Worm (Caenorhabditis elegans) whole organism, L4 larva: ENCODE measurements around the gene srw-77.

Experiments used
- D1046.2 ChIP-seq: fragments of 200-800 bp; sonication (Bioruptor generic); IDR thresholded peaks from 2 replicates; pipeline ENCODE4 v1.3.6; 2022; ENCODE audit warnings: missing genetic modification characterization, missing compliant biosample characterization
- T26A8.4 ChIP-seq: fragments of 200-800 bp; sonication (Bioruptor generic); IDR thresholded peaks from 2 replicates; pipeline ENCODE4 v1.3.6; 2022; ENCODE audit warnings: missing genetic modification characterization, missing compliant biosample characterization
- arid-1 ChIP-seq: fragments of 200-800 bp; sonication (Bioruptor generic); conservative IDR thresholded peaks from 2 replicates; pipeline ENCODE4 v1.3.6; 2022; ENCODE audit warnings: missing genetic modification reagents, missing genetic modification characterization, missing compliant biosample characterization
- ceh-20 ChIP-seq: fragments of 200-800 bp; sonication (Bioruptor generic); IDR thresholded peaks from 2 replicates; pipeline ENCODE4 v1.3.6; 2022; ENCODE audit warnings: missing genetic modification reagents, missing genetic modification characterization, missing compliant biosample characterization
- daf-12 ChIP-seq: fragments of 150-350 bp; optimal IDR thresholded peaks from 2 replicates; lab custom pipeline; 2014; ENCODE audit warnings: missing biosample characterization, missing genetic modification reagents, missing genetic modification characterization
- daf-16 ChIP-seq, 3 experiments: sonication (generic microtip); optimal IDR thresholded peaks; 2 replicates each; lab custom pipeline; 2016 to 2017; ENCODE audit warnings: missing genetic modification characterization in 3 of 3, missing genetic modification reagents in 3 of 3, mild to moderate bottlenecking in 2 of 3, missing compliant biosample characterization in 2 of 3, missing biosample characterization in 1 of 3, moderate library complexity in 1 of 3
- dmd-6 ChIP-seq: fragments of 200-800 bp; sonication (Bioruptor generic); IDR thresholded peaks from 2 replicates; pipeline ENCODE4 v1.3.6; 2022; ENCODE audit warnings: missing genetic modification reagents, missing genetic modification characterization, missing compliant biosample characterization
- dmd-9 ChIP-seq: fragments of 200-800 bp; sonication (Bioruptor generic); IDR thresholded peaks from 2 replicates; pipeline ENCODE4 v1.3.6; 2022; ENCODE audit warnings: missing genetic modification reagents, missing genetic modification characterization, missing compliant biosample characterization
- dve-1 ChIP-seq: sonication (generic microtip); optimal IDR thresholded peaks from 2 replicates; lab custom pipeline; 2017; ENCODE audit warnings: antibody characterized with exemption, mild to moderate bottlenecking, missing genetic modification characterization, missing compliant biosample characterization; ENCODE audit not compliant: insufficient read depth
- fkh-10 ChIP-seq: fragments of 150-350 bp; optimal IDR thresholded peaks from 2 replicates; lab custom pipeline; 2014; ENCODE audit warnings: missing biosample characterization, missing genetic modification reagents, missing genetic modification characterization
- gei-8 ChIP-seq: fragments of 200-800 bp; sonication (Bioruptor generic); optimal IDR thresholded peaks from 2 replicates; lab custom pipeline; 2018; ENCODE audit warnings: mild to moderate bottlenecking, missing genetic modification characterization, missing compliant biosample characterization
- hlh-11 ChIP-seq: fragments of 200-800 bp; sonication (Bioruptor generic); optimal IDR thresholded peaks from 2 replicates; lab custom pipeline; 2018; ENCODE audit warnings: mild to moderate bottlenecking, missing genetic modification characterization, missing compliant biosample characterization
- hlh-30 ChIP-seq: sonication (generic microtip); optimal IDR thresholded peaks from 2 replicates; lab custom pipeline; 2017; ENCODE audit warnings: antibody characterized with exemption, mild to moderate bottlenecking, missing genetic modification characterization, missing compliant biosample characterization; ENCODE audit not compliant: insufficient read depth
- lim-7 ChIP-seq: fragments of 200-800 bp; sonication (Bioruptor generic); IDR thresholded peaks from 2 replicates; pipeline ENCODE4 v1.3.6; 2022; ENCODE audit warnings: missing genetic modification characterization, missing compliant biosample characterization
- lin-15B ChIP-seq: fragments of 150-350 bp; sonication (generic microtip); optimal IDR thresholded peaks from 3 replicates; lab custom pipeline; 2014; ENCODE audit warnings: missing biosample characterization, missing genetic modification characterization
- lin-29 ChIP-seq: fragments of 200-800 bp; sonication (Bioruptor generic); IDR thresholded peaks from 2 replicates; pipeline ENCODE4 v1.3.6; 2022; ENCODE audit warnings: missing genetic modification reagents, missing genetic modification characterization, missing compliant biosample characterization
- lir-3 ChIP-seq: sonication (generic microtip); optimal IDR thresholded peaks from 2 replicates; lab custom pipeline; 2016; ENCODE audit warnings: mild to moderate bottlenecking, missing genetic modification characterization, missing compliant biosample characterization
- mdl-1 ChIP-seq, 2 experiments: fragments of 150-350 bp in 1 of 2; sonication (generic microtip) in 1 of 2; optimal IDR thresholded peaks; 2 replicates each; lab custom pipeline; 2014 to 2017; ENCODE audit warnings: missing biosample characterization in 2 of 2, missing genetic modification characterization in 2 of 2
- mdt-29 ChIP-seq: fragments of 200-800 bp; sonication (Bioruptor generic); IDR thresholded peaks from 2 replicates; pipeline ENCODE4 v1.3.6; 2022; ENCODE audit warnings: missing genetic modification reagents, missing genetic modification characterization, missing compliant biosample characterization
- nhr-10 ChIP-seq: fragments of 150-350 bp; optimal IDR thresholded peaks from 2 replicates; lab custom pipeline; 2014; ENCODE audit warnings: missing biosample characterization, missing genetic modification characterization
- nhr-111 ChIP-seq: fragments of 200-800 bp; sonication (Bioruptor generic); optimal IDR thresholded peaks from 2 replicates; lab custom pipeline; 2018; ENCODE audit warnings: mild to moderate bottlenecking, missing genetic modification characterization, missing compliant biosample characterization
- nhr-25 ChIP-seq: sonication (generic microtip); optimal IDR thresholded peaks from 2 replicates; lab custom pipeline; 2017; ENCODE audit warnings: missing genetic modification characterization, mild to moderate bottlenecking, missing compliant biosample characterization, antibody characterized with exemption, moderate library complexity, borderline replicate concordance; ENCODE audit not compliant: insufficient read depth
- nhr-28 ChIP-seq: fragments of 150-350 bp; optimal IDR thresholded peaks from 2 replicates; lab custom pipeline; 2014; ENCODE audit warnings: missing biosample characterization, missing genetic modification characterization
- nhr-48 ChIP-seq: sonication (generic microtip); optimal IDR thresholded peaks from 2 replicates; lab custom pipeline; 2016; ENCODE audit warnings: mild to moderate bottlenecking, missing genetic modification characterization, missing compliant biosample characterization
- pha-4 ChIP-seq, 2 experiments: fragments of 150-350 bp in 1 of 2; fragments of 200-800 bp in 1 of 2; sonication (Bioruptor generic) in 1 of 2; IDR thresholded peaks in 1 of 2; optimal IDR thresholded peaks in 1 of 2; 2 replicates each; pipeline versions ENCODE4 v1.3.6 to Lab custom; 2014 to 2022; ENCODE audit warnings: missing genetic modification characterization in 2 of 2, missing genetic modification reagents in 2 of 2, missing biosample characterization in 1 of 2, missing compliant biosample characterization in 1 of 2
- php-3 ChIP-seq: fragments of 200-800 bp; sonication (Bioruptor generic); IDR thresholded peaks from 2 replicates; pipeline ENCODE4 v1.3.6; 2022; ENCODE audit warnings: missing genetic modification reagents, missing genetic modification characterization, missing compliant biosample characterization
- pqm-1 ChIP-seq: sonication (generic microtip); optimal IDR thresholded peaks from 2 replicates; lab custom pipeline; 2017; ENCODE audit warnings: missing biosample characterization, missing genetic modification characterization
- saeg-2 ChIP-seq: fragments of 200-800 bp; sonication (Bioruptor generic); IDR thresholded peaks from 2 replicates; pipeline ENCODE4 v1.3.6; 2022; ENCODE audit warnings: missing genetic modification reagents, missing genetic modification characterization, missing compliant biosample characterization
- snpc-1.2 ChIP-seq: fragments of 200-800 bp; sonication (Bioruptor generic); IDR thresholded peaks from 2 replicates; pipeline ENCODE4 v1.3.6; 2022; ENCODE audit warnings: missing genetic modification reagents, missing genetic modification characterization, missing compliant biosample characterization
- spr-3 ChIP-seq: fragments of 200-800 bp; sonication (Bioruptor generic); optimal IDR thresholded peaks from 2 replicates; lab custom pipeline; 2018; ENCODE audit warnings: mild to moderate bottlenecking, missing genetic modification characterization, missing compliant biosample characterization
- tra-1 ChIP-seq: fragments of 200-800 bp; sonication (Bioruptor generic); IDR thresholded peaks from 2 replicates; pipeline ENCODE4 v1.3.6; 2022; ENCODE audit warnings: missing genetic modification reagents, missing genetic modification characterization, missing compliant biosample characterization
- unc-62 ChIP-seq, 3 experiments: fragments of 150-350 bp in 1 of 3; sonication (generic microtip); optimal IDR thresholded peaks in 2 of 3; peaks in 1 of 3; 1 replicate in 1 of 3; 2 replicates in 2 of 3; lab custom pipeline; 2014 to 2017; ENCODE audit warnings: missing biosample characterization in 3 of 3, missing genetic modification characterization in 3 of 3, missing genetic modification reagents in 3 of 3, missing genotype in 1 of 3
- vab-7 ChIP-seq: fragments of 200-800 bp; sonication (Bioruptor generic); IDR thresholded peaks from 2 replicates; pipeline ENCODE4 v1.3.6; 2022; ENCODE audit warnings: missing genetic modification reagents, missing genetic modification characterization, missing compliant biosample characterization
- ztf-11 ChIP-seq: fragments of 150-350 bp; optimal IDR thresholded peaks from 2 replicates; lab custom pipeline; 2014; ENCODE audit warnings: missing biosample characterization, missing genetic modification characterization
- ztf-7 ChIP-seq: fragments of 150-350 bp; optimal IDR thresholded peaks from 2 replicates; lab custom pipeline; 2014; ENCODE audit warnings: missing biosample characterization, missing genetic modification characterization

srw-77 gene

DNA sequence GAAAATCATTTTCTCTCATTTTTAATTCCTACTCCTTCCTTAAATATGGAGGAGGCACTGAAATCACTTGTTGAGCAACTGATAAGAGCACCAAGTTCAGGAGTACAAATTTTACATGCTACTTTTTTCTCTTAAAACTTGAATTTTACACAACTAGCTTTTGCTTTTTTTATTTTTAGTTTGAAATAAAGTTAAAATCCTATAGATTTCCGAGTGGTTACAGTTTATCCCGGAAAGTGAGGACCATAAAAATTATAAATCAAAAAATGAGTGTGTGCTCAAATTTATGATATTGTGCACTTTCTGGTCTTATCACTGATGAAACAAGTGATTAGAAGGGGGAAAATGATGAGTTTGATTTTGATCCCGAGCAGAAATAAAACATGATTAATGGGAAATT lies 15.5 kb downstream of the srw-77 start, which contains the start of gene oac-53:
TSS of gene oac-53 (minus strand) at position 9 of the 400 bp plus-strand sequence.
- peak; percentile 59; the same call in 1 of the 2 replicates for TF ChIP-seq php-3 (GFP tag; lab: Robert Waterston, UW)
- peak; percentile 62 for TF ChIP-seq pqm-1 (tag; lab: Kevin White, UChicago)
- TF ChIP-seq hlh-11, result peak; percentile 4
- no peak for TF ChIP-seq ceh-20
- peak; percentile 7 for TF ChIP-seq nhr-28 (tag; lab: Kevin White, UChicago)

DNA sequence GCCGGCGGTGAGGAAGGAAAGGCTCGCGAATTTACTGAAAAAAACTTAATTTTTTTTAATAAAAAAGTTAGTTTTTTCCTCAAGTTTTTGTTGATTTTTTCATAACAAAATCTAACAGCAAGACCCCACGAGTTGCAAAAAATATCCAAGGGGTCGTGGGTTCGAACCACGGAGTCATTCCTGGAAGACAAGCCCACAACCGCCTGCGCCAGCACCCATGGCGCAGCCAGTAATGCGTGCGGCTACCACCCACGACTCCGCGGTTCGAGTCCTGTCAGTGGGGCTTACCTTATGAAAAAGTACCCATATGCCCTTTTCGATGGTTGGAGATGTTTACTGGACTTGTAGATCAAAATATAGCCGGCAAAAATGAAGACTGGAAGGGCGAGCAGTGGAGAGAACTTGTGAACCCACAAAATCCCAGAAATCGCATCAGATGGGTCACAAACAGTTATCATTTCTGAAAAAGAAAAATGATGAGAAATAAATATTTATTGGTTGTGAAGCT lies 20.6 kb downstream of the srw-77 start, which contains the start of gene Y70C5A.2:
TSS of gene Y70C5A.2 (minus strand) at position 458 of the 508 bp plus-strand sequence.
- TF ChIP-seq snpc-1.2 (GFP tag; lab: Robert Waterston, UW), result 0 out of 2 replicates have a peak, but pooled peaks have one; percentile 9
- no peak for TF ChIP-seq daf-16 (GFP tag; optimal IDR thresholded peaks at IDR 0.05; lab: Kevin White, UChicago)
- no peak for TF ChIP-seq daf-16 (tag; optimal IDR thresholded peaks at IDR 0.05; lab: Kevin White, UChicago)
- peak in 1 of 2 experiments; percentile 20 for TF ChIP-seq unc-62 (GFP tag; optimal IDR thresholded peaks at IDR 0.05 in 1 of 2; lab: Kevin White, UChicago)
- TF ChIP-seq unc-62 (tag; optimal IDR thresholded peaks at IDR 0.05; lab: Kevin White, UChicago), result no peak
- no peak for TF ChIP-seq pha-4 (GFP tag; IDR thresholded peaks at IDR 0.05; lab: Robert Waterston, UW)
- TF ChIP-seq pha-4 (tag; optimal IDR thresholded peaks at IDR 0.05; lab: Kevin White, UChicago), result no peak
- no peak for TF ChIP-seq ztf-11
- TF ChIP-seq lir-3 (tag; lab: Kevin White, UChicago), result no peak
- no peak for TF ChIP-seq daf-12 (tag; lab: Kevin White, UChicago)

ce11 chrV:16621894-16622293 lies 21.6 kb downstream of the srw-77 start:
- no peak for TF ChIP-seq ztf-11
- peak; percentile 49; the same call in 1 of the 2 replicates for TF ChIP-seq arid-1 (GFP tag; lab: Robert Waterston, UW)
- 0 out of 2 replicates have a peak, but pooled peaks have one; percentile 26 for TF ChIP-seq mdt-29
- TF ChIP-seq D1046.2 (GFP tag; lab: Robert Waterston, UW), result 0 out of 2 replicates have a peak, but pooled peaks have one; percentile 53
- peak; percentile 1 for TF ChIP-seq nhr-111
- peak; percentile 33 for TF ChIP-seq spr-3 (GFP tag; lab: Kevin White, UChicago)
- peak; percentile 27; the same call in 1 of the 2 replicates for TF ChIP-seq T26A8.4 (GFP tag; lab: Robert Waterston, UW)
- no peak for TF ChIP-seq tra-1 (GFP tag; lab: Robert Waterston, UW)
- TF ChIP-seq nhr-10 (tag; lab: Kevin White, UChicago), result no peak
- no peak for TF ChIP-seq nhr-25
- peak; percentile 77 for TF ChIP-seq lim-7
- TF ChIP-seq vab-7, result peak; percentile 54; the same call in 1 of the 2 replicates
- TF ChIP-seq dmd-6, result peak; percentile 38

DNA sequence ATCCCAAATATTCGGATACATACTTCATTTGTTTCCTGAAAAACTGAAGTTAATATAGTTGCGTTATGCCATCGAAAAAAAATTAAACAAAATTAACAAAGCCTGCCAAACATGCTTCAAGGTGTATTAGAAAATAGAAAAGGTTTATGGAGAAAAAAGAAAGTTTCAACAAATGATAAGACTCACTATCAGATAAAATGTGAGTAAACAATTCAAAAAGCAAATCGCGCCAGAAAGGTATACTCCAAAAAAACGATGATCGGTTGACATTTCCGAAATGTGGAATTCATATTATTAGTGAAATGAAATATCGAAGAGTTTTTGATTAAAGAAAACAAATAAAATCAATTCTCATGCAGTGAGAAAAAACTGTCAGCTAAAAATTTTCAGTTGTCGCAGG lies 22.6 kb downstream of the srw-77 start, which contains the start of gene Y70C5A.3:
TSS of gene Y70C5A.3 (minus strand) at position 50 of the 400 bp plus-strand sequence.
- TF ChIP-seq daf-16 (GFP tag; optimal IDR thresholded peaks at IDR 0.05; lab: Kevin White, UChicago) (no peak), daf-16 (tag; optimal IDR thresholded peaks at IDR 0.05; lab: Kevin White, UChicago) (peak; percentile 92), lin-29 (GFP tag; lab: Robert Waterston, UW) (no peak), dve-1 (tag; lab: Kevin White, UChicago) (peak; percentile 42), unc-62 (GFP tag; optimal IDR thresholded peaks at IDR 0.05 in 1 of 2; lab: Kevin White, UChicago) (peak in 1 of 2 experiments; percentile 76), unc-62 (tag; optimal IDR thresholded peaks at IDR 0.05; lab: Kevin White, UChicago) (no peak), ztf-7 (tag; lab: Kevin White, UChicago) (no peak), fkh-10 (GFP tag; lab: Kevin White, UChicago) (no peak), pqm-1 (tag; lab: Kevin White, UChicago) (peak; percentile 34)

- TF ChIP-seq saeg-2 (no peak), fkh-10 (GFP tag; lab: Kevin White, UChicago) (no peak), nhr-48 (tag; lab: Kevin White, UChicago) (no peak), hlh-30 (tag; lab: Kevin White, UChicago) (no peak), dmd-6 (no peak), lin-15B (tag; lab: Kevin White, UChicago) (no peak), dmd-9 (no peak), nhr-25 (no peak), gei-8 (GFP tag; lab: Kevin White, UChicago) (no peak), mdl-1 (tag; optimal IDR thresholded peaks at IDR 0.05; lab: Kevin White, UChicago) (no peak)
Observed at ce11 chrV:16617462-16617861, 26.0 kb downstream of the srw-77 start, which contains the start of gene Y70C5A.4. Y70C5A.4 (plus strand) TSS chrV:16617762.
